Worm (Caenorhabditis elegans) whole organism, young adult: ENCODE data around the gene fbxa-111.

Experiments used
- Y67H2A.10 ChIP-seq: fragments of 200-800 bp; sonication (Bioruptor generic); conservative IDR thresholded peaks from 2 replicates; pipeline ENCODE4 v1.3.6; 2022; ENCODE audit warnings: missing genetic modification reagents, missing genetic modification characterization, missing compliant biosample characterization
- pha-4 ChIP-seq: fragments of 150-350 bp; sonication (generic microtip); optimal IDR thresholded peaks from 2 replicates; lab custom pipeline; 2014; ENCODE audit warnings: missing biosample characterization, missing genetic modification reagents, missing genetic modification characterization

DNA sequence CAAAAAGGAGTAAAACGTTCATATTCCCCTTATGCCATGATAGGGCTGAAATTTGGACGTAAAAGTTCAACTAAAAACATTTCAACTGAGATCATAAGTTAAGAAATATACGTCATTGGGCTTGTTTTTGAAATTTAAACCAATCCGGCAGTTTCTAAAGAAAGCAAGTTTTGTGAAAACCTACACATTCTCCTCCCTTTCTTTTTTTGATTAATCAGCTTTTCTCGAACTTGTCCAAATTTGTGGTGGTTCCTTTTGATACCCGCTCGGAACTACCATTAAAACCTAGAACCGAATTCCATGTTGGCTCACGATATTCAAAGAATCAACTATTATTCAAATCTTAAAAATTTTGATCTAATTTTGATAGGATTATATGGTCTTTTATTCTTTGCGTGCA is 30.9 kb upstream of the fbxa-111 start, which contains the start of gene srz-54:
- TF ChIP-seq pha-4 (tag; lab: Kevin White, UChicago) (no peak), Y67H2A.10 (GFP tag; lab: Robert Waterston, UW) (no peak)
